Worm (Caenorhabditis elegans): ENCODE data around the gene nspb-1.
A peak's percentile ranks its signal among the peaks of the same experiment; 100 is the strongest.
"Not testable (repeated sequence)": the region's sequence is repeated elsewhere in the genome, so short reads cannot be mapped to it uniquely, and the experiment has no call there.

Gene nspb-1

DNA sequence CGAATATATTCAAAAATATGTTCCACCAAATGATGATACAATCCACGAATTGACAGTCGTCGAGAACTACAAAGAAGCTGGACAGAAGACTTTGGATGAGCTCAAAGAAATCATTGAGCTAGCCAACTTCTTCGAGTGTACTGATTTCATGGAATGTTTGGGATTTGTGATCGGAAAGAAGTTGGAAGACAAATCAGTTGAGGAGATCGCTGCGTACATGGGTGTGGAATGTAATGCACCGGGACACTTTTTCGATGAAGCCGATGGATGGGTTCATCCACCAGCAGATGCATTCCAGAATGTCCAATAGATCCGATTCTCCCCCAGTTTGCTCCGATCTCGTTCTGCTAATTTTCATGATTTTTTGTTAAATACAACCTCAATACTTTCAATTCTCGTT is 12.6 kb upstream of the nspb-1 start:
- no peak for TF ChIP-seq him-1 (tag; optimal IDR thresholded peaks at IDR 0.05)
- TF ChIP-seq W03F9.2 (tag; optimal IDR thresholded peaks at IDR 0.05), result no peak
- TF ChIP-seq dao-5 (tag; optimal IDR thresholded peaks at IDR 0.05), result no peak

DNA sequence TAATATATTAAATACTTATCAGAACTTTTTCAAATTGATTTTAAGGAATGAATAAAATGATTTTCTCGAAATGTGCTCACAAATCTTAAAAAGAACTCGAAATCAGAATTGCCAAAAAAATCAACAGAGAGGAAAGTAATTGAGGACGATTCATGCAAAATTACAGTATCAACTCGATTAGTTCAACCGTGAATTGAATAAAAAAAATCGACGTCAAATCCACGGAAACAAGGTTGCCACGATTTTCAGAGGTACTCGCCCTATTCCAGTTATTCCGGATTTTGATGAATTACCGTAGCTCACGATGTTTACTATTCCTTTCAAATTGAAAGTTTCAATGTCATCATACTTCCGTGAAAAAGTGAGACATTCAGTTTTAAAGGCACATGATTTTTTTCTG is 11.5 kb upstream of the nspb-1 start, which contains the start of gene F15B10.3:
Gene F15B10.3, plus strand, starts transcription at position 301 of the 400 bp plus-strand sequence.
- TF ChIP-seq him-1 (tag; optimal IDR thresholded peaks at IDR 0.05), result no peak
- TF ChIP-seq dao-5 (tag; optimal IDR thresholded peaks at IDR 0.05), result no peak
- TF ChIP-seq W03F9.2 (tag; optimal IDR thresholded peaks at IDR 0.05), result no peak

DNA sequence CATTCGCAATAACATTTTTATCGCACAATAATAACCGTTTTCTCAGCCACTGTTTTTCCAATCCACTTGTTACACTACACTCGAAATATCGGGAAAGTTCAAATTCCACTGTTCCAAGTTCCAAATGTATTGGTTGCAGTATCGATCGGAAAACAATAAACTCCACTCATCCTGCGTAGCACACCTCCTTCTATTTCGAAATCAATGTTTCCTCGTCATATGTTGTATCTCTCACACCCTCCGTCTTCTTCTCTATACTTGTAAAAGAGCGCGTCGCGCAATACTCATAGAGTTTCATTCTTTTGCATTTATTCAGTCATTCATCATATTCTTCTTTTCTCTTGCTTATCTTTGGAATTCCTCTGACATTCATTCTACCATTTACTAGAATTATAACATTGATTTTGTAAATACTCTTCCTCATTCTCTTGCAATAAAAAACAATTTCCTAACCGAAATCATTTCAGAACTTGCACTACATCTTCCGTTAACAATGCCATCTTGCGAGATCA is 10.4 kb upstream of the nspb-1 start, which contains the start of gene sup-36:
Gene sup-36, plus strand, starts transcription at position 462 of the 512 bp plus-strand sequence.
- TF ChIP-seq him-1 (tag; optimal IDR thresholded peaks at IDR 0.05), result no peak
- no peak for TF ChIP-seq dao-5 (tag; optimal IDR thresholded peaks at IDR 0.05)
- no peak for TF ChIP-seq W03F9.2 (tag; optimal IDR thresholded peaks at IDR 0.05)

DNA sequence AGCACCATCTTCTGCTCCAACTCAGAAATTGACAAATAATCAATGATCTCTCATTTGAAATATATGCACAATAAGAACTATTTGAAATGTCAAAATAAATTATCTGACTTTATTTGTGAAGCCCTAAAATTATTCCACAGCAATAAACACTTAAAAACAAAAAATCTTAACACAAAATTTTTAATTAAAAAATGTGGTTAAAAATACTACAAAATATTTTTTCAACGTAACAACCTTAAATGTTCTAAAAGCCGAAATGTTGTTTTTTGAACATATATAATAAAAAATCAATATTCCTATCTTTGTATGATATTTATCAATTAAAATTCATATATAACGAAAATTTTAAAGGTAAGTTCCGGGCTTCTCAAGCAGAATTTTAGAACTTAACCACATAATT is 8.5 kb upstream of the nspb-1 start, which contains the start of gene F38A5.8:
Gene F38A5.8, plus strand, starts transcription at position 301 of the 400 bp plus-strand sequence.
- TF ChIP-seq W03F9.2 (tag; optimal IDR thresholded peaks at IDR 0.05) (no peak), dao-5 (tag; optimal IDR thresholded peaks at IDR 0.05) (no peak), him-1 (tag; optimal IDR thresholded peaks at IDR 0.05) (no peak)

DNA sequence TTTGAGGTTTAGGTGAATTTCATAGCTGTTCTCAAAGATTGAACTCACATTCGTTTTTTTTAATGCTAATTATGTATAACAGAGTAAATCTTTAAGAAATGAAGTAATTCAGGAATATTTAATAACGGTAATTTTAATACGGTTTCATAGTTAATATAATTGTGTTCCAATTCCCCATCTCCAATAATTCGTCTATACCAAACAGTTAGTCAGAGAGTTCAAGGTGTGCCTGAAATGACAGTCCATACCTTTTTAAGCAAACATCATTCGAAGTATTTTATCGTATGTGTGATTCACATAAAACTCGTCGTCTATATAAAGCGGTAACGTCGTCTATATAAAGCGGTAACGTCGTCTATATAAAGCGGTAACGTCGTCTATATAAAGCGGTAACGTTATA is 7.8 kb upstream of the nspb-1 start, which contains the start of gene nspb-5:
Gene nspb-5, plus strand, starts transcription at position 301 of the 400 bp plus-strand sequence.
- TF ChIP-seq W03F9.2, dao-5, him-1 (tag; optimal IDR thresholded peaks at IDR 0.05): not testable (repeated sequence)

DNA sequence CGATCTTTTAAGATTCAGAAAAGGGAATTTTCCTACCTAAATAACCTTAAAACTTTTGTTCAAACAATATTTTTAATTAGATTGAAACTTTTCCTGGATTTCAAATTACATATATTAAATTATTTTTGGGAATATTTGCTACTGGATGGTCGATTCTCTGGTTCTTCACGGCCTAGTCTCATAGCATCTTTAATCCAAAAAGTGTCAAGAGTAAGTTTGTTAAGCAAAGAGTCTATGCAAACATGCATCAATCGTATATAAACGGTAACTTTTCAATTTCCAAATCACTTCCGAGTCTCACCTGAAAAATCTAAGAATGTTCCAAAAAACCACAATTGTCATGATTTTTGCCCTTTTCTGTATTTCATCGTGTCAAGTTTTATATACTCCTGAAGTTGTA is 7.0 kb upstream of the nspb-1 start, which contains the start of gene nspb-4:
Gene nspb-4, plus strand, starts transcription at position 301 of the 400 bp plus-strand sequence.
- not testable (repeated sequence) for TF ChIP-seq him-1, W03F9.2, dao-5 (tag; optimal IDR thresholded peaks at IDR 0.05)

DNA sequence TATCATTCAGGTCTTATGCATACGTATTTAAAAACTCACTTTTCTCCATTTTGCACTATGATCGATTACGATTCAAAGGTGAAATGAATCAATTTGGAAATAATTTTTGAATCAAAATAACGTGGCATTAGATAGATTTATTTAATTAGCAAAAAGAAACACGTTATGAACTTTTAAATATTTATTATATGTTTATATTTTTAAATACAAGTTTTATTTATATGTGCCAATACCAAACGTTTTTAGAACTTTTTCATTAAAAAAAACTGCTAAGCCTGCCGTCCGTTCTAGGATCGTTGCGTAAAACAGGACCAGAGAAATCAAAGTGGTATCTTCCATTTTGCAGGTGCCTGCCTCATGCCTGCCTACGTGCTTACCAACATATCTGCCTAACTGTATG is 6.4 kb upstream of the nspb-1 start, which contains the start of gene F38A5.6:
Gene F38A5.6, minus strand, starts transcription at position 101 of the 400 bp plus-strand sequence.
- TF ChIP-seq dao-5 (tag; optimal IDR thresholded peaks at IDR 0.05) (no peak), W03F9.2 (tag; optimal IDR thresholded peaks at IDR 0.05) (no peak), him-1 (tag; optimal IDR thresholded peaks at IDR 0.05) (no peak)

DNA sequence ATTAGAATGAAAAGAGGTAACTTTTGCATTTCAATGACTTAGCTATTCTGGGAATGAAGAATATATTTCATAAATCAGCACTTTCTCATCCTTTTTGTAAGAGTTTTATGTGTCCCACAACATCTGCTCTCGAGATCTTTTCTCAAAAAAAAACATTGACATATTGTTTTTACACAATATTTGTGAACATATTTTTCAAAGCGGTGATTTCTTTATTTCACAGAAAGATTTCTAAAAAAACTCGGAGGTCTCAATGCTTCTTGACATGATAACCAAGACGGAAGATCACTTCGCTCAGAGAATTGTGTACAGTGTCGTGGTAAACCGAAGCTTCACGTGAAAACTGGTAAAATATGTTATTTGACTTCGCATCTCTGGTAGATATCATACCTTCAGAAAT is 5.0 kb upstream of the nspb-1 start, which contains the start of gene F38A5.22:
Gene F38A5.22, minus strand, starts transcription at position 29 of the 400 bp plus-strand sequence.
- TF ChIP-seq dao-5 (tag; optimal IDR thresholded peaks at IDR 0.05) (no peak), W03F9.2 (tag; optimal IDR thresholded peaks at IDR 0.05) (no peak), him-1 (tag; optimal IDR thresholded peaks at IDR 0.05) (no peak)

DNA sequence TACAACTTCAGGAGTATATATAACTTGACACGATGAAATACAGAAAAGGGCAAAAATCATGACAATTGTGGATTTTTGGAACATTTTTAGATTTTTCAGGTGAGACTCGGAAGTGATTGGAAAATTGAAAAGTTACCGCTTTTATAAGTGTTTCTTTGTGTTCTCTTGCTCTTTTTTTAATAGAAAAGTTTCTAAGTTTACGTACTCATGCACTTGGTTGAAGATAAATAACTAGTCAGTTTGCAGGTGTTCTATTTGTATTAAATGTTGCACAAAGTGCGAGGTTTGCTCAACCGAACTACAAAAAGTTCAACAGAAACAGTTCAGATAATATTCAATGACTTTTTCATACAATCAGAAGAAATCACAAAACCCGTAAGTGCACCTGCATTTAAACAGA is 4.0 kb upstream of the nspb-1 start, which contains the start of gene nspb-3:
Gene nspb-3, minus strand, starts transcription at position 101 of the 400 bp plus-strand sequence.
- TF ChIP-seq dao-5, him-1, W03F9.2 (tag; optimal IDR thresholded peaks at IDR 0.05): not testable (repeated sequence)

DNA sequence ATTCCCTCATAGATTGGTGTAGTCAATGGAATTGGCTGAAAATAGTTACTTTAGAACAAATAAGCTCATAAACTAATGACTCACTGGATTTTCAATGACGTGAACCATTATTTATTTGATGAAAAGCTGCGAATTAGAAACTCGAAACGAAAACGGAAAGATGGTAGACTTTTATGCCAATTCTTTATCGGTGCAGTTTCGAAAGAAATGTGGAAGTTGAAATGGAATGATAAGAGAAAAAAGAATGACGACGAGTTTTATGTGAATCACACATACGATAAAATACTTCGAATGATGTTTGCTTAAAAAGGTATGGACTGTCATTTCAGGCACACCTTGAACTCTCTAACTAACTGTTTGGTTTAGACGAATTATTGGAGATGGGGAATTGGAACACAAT is 881 bp downstream of the nspb-1 start, which contains the start of the genes lec-11 and irld-7:
Gene lec-11, minus strand, starts transcription at position 126 of the 400 bp plus-strand sequence.
Gene irld-7, plus strand, starts transcription at position 332 of the 400 bp plus-strand sequence.
- no peak for TF ChIP-seq W03F9.2 (tag; optimal IDR thresholded peaks at IDR 0.05)
- no peak for TF ChIP-seq him-1 (tag; optimal IDR thresholded peaks at IDR 0.05)
- no peak for TF ChIP-seq dao-5 (tag; optimal IDR thresholded peaks at IDR 0.05)

DNA sequence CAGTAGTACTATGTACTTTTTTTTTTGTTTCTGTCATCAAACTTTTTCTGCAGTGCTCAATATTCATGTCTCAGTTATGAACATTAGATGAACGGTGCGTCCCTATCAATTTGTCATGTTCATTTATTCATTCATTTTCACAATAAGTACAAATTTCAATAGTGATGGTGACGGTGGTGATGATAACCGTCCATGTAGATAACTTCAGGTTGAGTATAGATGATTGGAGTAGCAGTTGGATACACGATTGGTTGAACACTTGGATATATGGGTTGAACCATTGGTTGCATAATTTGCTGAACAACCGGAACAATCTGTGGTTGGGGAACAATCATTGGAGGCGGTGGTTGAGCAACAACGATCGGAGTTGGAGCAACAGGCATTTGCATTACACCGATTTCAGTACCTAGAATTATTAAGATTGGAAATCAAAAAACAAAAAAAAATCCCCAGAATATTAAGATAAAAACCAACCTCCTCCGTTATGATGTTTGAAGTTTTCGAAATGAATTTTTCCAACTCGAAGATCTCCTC is 2.8 kb downstream of the nspb-1 start:
- TF ChIP-seq him-1 (tag; optimal IDR thresholded peaks at IDR 0.05) (no peak), W03F9.2 (tag; optimal IDR thresholded peaks at IDR 0.05) (no peak), dao-5 (tag; optimal IDR thresholded peaks at IDR 0.05) (no peak)

DNA sequence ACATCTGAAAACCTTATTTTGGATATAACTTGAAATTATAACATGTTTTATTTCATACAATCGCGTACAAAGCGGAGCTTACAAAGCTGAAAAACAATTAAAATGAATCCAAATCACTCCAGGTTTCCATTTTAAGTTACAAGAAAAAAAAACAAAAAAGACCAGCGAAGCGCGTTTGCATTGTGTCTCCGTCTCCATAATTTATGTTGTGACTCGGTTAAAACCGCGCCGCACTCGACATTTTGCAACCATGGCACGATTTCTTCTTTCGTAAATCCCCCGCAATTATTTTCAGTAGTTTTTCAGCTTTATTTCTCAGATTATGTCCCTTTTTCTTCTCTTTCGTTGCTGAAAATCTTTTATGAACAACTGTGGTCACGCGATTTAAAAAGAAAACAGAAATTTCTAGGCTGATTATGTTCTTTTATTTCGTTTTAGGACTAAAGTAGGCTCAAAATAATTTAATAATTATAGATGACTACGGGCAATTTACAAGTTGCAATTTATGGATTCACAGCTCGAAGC is 5.5 kb downstream of the nspb-1 start, which contains the start of the genes F38A5.2 and dnj-11:
Gene F38A5.2, minus strand, starts transcription at position 4 of the 525 bp plus-strand sequence.
Gene dnj-11, plus strand, starts transcription at position 475 of the 525 bp plus-strand sequence.
- no peak for TF ChIP-seq dao-5 (tag; optimal IDR thresholded peaks at IDR 0.05)
- TF ChIP-seq W03F9.2 (tag; optimal IDR thresholded peaks at IDR 0.05), result peak; percentile 92
- TF ChIP-seq him-1 (tag; optimal IDR thresholded peaks at IDR 0.05), result peak; percentile 27

DNA sequence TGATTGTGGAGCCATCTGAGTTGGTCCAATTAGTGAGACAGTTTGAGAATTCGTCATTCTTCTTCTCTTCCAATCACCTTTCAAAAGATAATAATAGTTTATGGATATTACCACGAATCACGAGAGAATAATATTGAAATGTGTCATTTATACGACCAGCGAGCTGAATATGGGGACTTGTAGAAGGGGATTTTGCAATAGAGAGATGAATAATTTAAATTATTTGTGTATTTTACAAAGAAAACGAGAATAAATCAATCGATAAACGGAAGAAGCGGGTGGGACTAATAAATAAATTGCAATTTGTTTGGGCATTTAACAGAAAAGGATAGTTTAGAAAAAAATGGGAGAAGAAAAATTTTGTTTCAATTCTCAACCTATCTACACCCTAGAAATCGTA is 8.3 kb downstream of the nspb-1 start, which contains the start of gene odr-8:
Gene odr-8, minus strand, starts transcription at position 101 of the 400 bp plus-strand sequence.
- TF ChIP-seq W03F9.2 (tag; optimal IDR thresholded peaks at IDR 0.05) (no peak), dao-5 (tag; optimal IDR thresholded peaks at IDR 0.05) (no peak), him-1 (tag; optimal IDR thresholded peaks at IDR 0.05) (no peak)

Data from whole organism, L4/young adult.